Worm (Caenorhabditis elegans) whole organism, early embryonic: ENCODE measurements around the gene hsp-12.6.

Experiments used
- B0310.2 ChIP-seq: sonication (generic microtip); optimal IDR thresholded peaks from 2 replicates; lab custom pipeline; 2016; ENCODE audit warnings: mild to moderate bottlenecking, missing genetic modification characterization, missing compliant biosample characterization
- F13C5.2 ChIP-seq: sonication (generic microtip); optimal IDR thresholded peaks from 2 replicates; lab custom pipeline; 2017; ENCODE audit warnings: mild to moderate bottlenecking, missing genetic modification characterization, inconsistent platforms, missing compliant biosample characterization
- aly-1 ChIP-seq: sonication (generic microtip); optimal IDR thresholded peaks from 2 replicates; lab custom pipeline; 2016; ENCODE audit warnings: missing genetic modification characterization, missing compliant biosample characterization
- ama-1 ChIP-seq: fragments of 150-350 bp; optimal IDR thresholded peaks from 2 replicates; lab custom pipeline; 2014
- ceh-13 ChIP-seq: fragments of 200-800 bp; sonication (Bioruptor generic); optimal IDR thresholded peaks from 2 replicates; lab custom pipeline; 2018; ENCODE audit warnings: mild to moderate bottlenecking, missing genetic modification characterization, missing compliant biosample characterization
- ceh-36 ChIP-seq: sonication (generic microtip); optimal IDR thresholded peaks from 2 replicates; lab custom pipeline; 2016; ENCODE audit warnings: missing genetic modification characterization, inconsistent platforms, missing compliant biosample characterization
- ets-7 ChIP-seq: sonication (generic microtip); optimal IDR thresholded peaks from 2 replicates; lab custom pipeline; 2016; ENCODE audit warnings: missing genotype, missing genetic modification characterization, missing compliant biosample characterization
- flt-1 ChIP-seq: fragments of 200-800 bp; sonication (Bioruptor generic); IDR thresholded peaks from 2 replicates; pipeline ENCODE4 v1.3.6; 2022; ENCODE audit warnings: missing genetic modification characterization, missing compliant biosample characterization
- hmbx-1 ChIP-seq: sonication (generic microtip); optimal IDR thresholded peaks from 2 replicates; lab custom pipeline; 2016; ENCODE audit warnings: mild to moderate bottlenecking, missing genetic modification characterization, missing compliant biosample characterization
- hmg-4 ChIP-seq: fragments of 200-800 bp; sonication (Bioruptor generic); optimal IDR thresholded peaks from 2 replicates; lab custom pipeline; 2018; ENCODE audit warnings: mild to moderate bottlenecking, missing genetic modification characterization, missing compliant biosample characterization
- hnd-1 ChIP-seq: sonication (generic microtip); optimal IDR thresholded peaks from 2 replicates; lab custom pipeline; 2016; ENCODE audit warnings: missing genetic modification characterization, missing compliant biosample characterization
- pes-1 ChIP-seq: fragments of 200-800 bp; sonication (Bioruptor generic); IDR thresholded peaks from 2 replicates; pipeline ENCODE4 v1.3.6; 2022; ENCODE audit warnings: missing genetic modification reagents, missing genetic modification characterization, missing compliant biosample characterization
- scrt-1 ChIP-seq: fragments of 200-800 bp; sonication (Bioruptor generic); IDR thresholded peaks from 2 replicates; pipeline ENCODE4 v1.3.6; 2022; ENCODE audit warnings: missing genetic modification characterization, missing compliant biosample characterization
- sea-1 ChIP-seq: fragments of 200-800 bp; sonication (Bioruptor generic); conservative IDR thresholded peaks from 2 replicates; pipeline ENCODE4 v1.3.6; 2022; ENCODE audit warnings: missing genetic modification characterization, missing compliant biosample characterization
- tbx-11 ChIP-seq: fragments of 200-800 bp; sonication (Bioruptor generic); IDR thresholded peaks from 2 replicates; pipeline ENCODE4 v1.3.6; 2022; ENCODE audit warnings: missing genetic modification characterization, missing compliant biosample characterization
- tbx-37 ChIP-seq: fragments of 200-800 bp; sonication (Bioruptor generic); conservative IDR thresholded peaks from 2 replicates; pipeline ENCODE4 v1.3.6; 2022; ENCODE audit warnings: missing genetic modification reagents, missing genetic modification characterization, missing compliant biosample characterization
- tra-4 ChIP-seq: sonication (generic microtip); optimal IDR thresholded peaks from 2 replicates; lab custom pipeline; 2017; ENCODE audit warnings: missing genetic modification characterization, missing compliant biosample characterization

The hsp-12.6 gene

DNA sequence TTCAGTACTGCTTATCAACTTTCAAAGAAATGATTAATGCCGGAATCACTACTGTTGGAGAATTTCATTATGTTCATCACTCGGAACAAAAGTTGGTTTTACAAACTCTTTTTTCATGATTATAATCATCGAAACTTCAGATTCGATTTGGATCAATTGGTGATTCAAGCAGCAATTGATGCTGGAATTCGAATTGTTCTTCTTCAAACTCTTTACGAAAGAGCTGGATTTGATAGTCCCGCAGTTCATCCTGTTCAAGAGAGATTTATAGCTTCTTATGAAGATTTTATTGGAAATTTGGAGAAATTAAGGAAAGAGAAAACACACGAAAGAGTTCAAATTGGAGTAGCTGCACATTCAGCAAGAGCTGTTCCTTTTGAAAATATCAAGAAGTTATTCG lies 4.8 kb upstream of the hsp-12.6 start:
- TF ChIP-seq aly-1 (no peak), pes-1 (GFP tag; lab: Robert Waterston, UW) (no peak), ceh-36 (no peak), hnd-1 (no peak), hmg-4 (GFP tag; lab: Kevin White, UChicago) (no peak), tra-4 (tag; lab: Kevin White, UChicago) (no peak), ets-7 (tag; lab: Kevin White, UChicago) (no peak), tbx-11 (GFP tag; lab: Robert Waterston, UW) (no peak), B0310.2 (tag; lab: Kevin White, UChicago) (no peak), F13C5.2 (tag; lab: Kevin White, UChicago) (no peak), ama-1 (no peak), ceh-13 (GFP tag; lab: Kevin White, UChicago) (no peak), hmbx-1 (tag; lab: Kevin White, UChicago) (no peak), tbx-37 (GFP tag; lab: Robert Waterston, UW) (no peak), sea-1 (GFP tag; lab: Robert Waterston, UW) (no peak), scrt-1 (GFP tag; lab: Robert Waterston, UW) (no peak), flt-1 (GFP tag; lab: Robert Waterston, UW) (no peak)

DNA sequence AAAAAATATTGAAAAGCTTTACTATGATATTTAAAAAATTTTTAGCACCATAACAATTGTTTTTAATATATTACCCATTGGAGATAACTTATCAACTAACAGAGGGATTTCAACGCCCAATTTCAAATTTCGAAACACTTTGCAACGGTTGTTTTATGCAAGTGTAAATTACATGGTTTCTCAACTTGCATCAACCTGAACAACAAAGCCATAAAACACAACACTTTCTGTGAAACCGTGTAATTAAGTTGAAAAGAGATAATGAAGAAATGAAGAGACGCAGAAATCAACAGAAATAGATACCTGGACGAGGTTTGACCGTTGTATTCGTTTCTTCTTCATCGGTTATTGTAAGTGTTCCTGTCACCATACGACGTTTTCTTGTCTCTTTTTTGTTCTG lies 3.3 kb upstream of the hsp-12.6 start, which contains the start of gene cpin-1:
Gene cpin-1, plus strand, starts transcription at position 301 of the 400 bp plus-strand sequence.
- TF ChIP-seq hnd-1 (no peak), pes-1 (GFP tag; lab: Robert Waterston, UW) (no peak), sea-1 (GFP tag; lab: Robert Waterston, UW) (no peak), tra-4 (tag; lab: Kevin White, UChicago) (no peak), F13C5.2 (tag; lab: Kevin White, UChicago) (no peak), hmg-4 (GFP tag; lab: Kevin White, UChicago) (no peak), aly-1 (no peak), ama-1 (no peak), tbx-37 (GFP tag; lab: Robert Waterston, UW) (no peak), ets-7 (tag; lab: Kevin White, UChicago) (no peak), tbx-11 (GFP tag; lab: Robert Waterston, UW) (no peak), B0310.2 (tag; lab: Kevin White, UChicago) (no peak), hmbx-1 (tag; lab: Kevin White, UChicago) (no peak), ceh-36 (no peak), ceh-13 (GFP tag; lab: Kevin White, UChicago) (no peak), flt-1 (GFP tag; lab: Robert Waterston, UW) (no peak)

DNA sequence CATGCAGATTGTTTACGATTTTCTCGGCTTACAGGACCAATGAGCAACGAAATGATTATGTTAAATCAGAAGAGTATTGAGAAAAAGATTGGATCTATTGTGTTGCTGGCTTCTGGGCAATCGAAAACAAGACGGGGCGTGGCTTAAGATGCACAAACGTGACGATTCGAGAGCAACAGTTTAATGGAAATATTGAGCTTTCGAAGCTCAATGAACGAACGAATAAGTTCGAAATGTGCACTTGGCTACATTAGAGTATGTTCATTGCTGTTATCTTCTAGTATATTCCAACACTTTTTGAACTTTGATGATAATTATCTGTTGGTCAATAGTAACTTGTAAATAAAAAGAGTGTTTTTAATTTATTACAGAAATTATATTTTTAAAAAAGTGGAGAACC lies 1.6 kb downstream of the hsp-12.6 start, which contains the start of gene hsp-12.3:
Gene hsp-12.3, minus strand, starts transcription at position 101 of the 400 bp plus-strand sequence.
- TF ChIP-seq hmg-4 (GFP tag; lab: Kevin White, UChicago) (no peak), B0310.2 (tag; lab: Kevin White, UChicago) (no peak), ets-7 (tag; lab: Kevin White, UChicago) (no peak), ama-1 (no peak), tra-4 (tag; lab: Kevin White, UChicago) (no peak), F13C5.2 (tag; lab: Kevin White, UChicago) (no peak), tbx-11 (GFP tag; lab: Robert Waterston, UW) (no peak), ceh-13 (GFP tag; lab: Kevin White, UChicago) (no peak), ceh-36 (no peak), pes-1 (GFP tag; lab: Robert Waterston, UW) (no peak), flt-1 (GFP tag; lab: Robert Waterston, UW) (no peak), sea-1 (GFP tag; lab: Robert Waterston, UW) (no peak), tbx-37 (GFP tag; lab: Robert Waterston, UW) (no peak), scrt-1 (GFP tag; lab: Robert Waterston, UW) (no peak), hnd-1 (no peak), aly-1 (no peak), hmbx-1 (tag; lab: Kevin White, UChicago) (no peak)

DNA sequence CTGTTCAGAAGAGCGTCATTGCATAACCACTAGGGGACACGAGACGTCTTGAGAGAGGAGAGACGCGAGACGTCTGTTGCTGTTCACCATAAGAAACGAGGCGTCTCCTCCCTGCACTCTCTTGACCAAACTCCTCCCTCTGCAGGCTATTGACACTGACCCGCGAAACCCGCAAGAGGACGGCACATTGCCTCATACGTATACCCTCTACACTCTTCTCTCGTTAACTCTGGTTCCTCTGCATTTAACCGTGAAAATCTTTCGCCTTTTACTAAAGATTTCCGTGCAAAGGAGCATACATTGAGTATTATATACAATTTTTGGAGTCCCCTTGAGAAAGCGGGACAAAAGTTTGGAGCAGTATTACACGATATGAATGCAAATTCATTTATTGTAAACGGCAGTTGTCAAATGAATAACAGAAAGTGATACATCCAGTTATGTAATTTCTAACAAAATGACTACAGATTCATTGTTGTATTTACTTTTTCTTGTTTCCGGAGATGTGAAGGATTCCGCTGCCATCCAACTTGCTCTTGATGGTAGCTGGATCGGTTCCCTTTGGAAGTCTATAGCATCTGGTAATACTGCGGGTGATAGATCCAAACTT lies 2.5 kb downstream of the hsp-12.6 start:
- peak; percentile 93 for TF ChIP-seq ama-1
- TF ChIP-seq sea-1 (GFP tag; lab: Robert Waterston, UW): 0 out of 2 replicates have a peak, but pooled peaks have one; percentile 19
- TF ChIP-seq ceh-13 (GFP tag; lab: Kevin White, UChicago): no peak
- TF ChIP-seq flt-1 (GFP tag; lab: Robert Waterston, UW): peak; percentile 69
- TF ChIP-seq B0310.2 (tag; lab: Kevin White, UChicago): peak; percentile 3
- TF ChIP-seq pes-1 (GFP tag; lab: Robert Waterston, UW): no peak
- no peak for TF ChIP-seq hnd-1
- TF ChIP-seq hmg-4 (GFP tag; lab: Kevin White, UChicago): peak; percentile 57
- TF ChIP-seq F13C5.2 (tag; lab: Kevin White, UChicago): peak; percentile 85
- TF ChIP-seq tra-4 (tag; lab: Kevin White, UChicago): no peak

DNA sequence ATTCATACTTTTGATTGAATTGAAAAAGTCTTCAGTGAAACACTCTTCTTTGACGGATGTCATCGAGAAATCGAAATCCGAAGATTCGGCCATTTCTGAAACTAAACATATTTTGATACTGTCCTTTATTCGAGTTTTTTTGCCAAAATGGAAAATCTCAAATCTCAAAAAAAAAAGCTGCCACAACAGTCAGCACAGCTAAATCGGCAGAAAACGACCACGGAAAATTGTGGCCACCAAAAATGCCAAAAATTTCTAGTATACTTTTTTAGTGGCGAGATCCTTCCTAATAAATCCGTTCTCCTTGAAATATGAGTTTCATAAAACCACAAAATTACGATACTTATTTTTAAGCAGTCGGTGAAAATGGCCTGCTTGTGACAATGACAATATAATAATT lies 3.1 kb downstream of the hsp-12.6 start, which contains the start of gene F38E11.9:
Gene F38E11.9, minus strand, starts transcription at position 101 of the 400 bp plus-strand sequence.
- TF ChIP-seq ceh-13 (GFP tag; lab: Kevin White, UChicago) (no peak), F13C5.2 (tag; lab: Kevin White, UChicago) (no peak), hmbx-1 (tag; lab: Kevin White, UChicago) (no peak), aly-1 (no peak), pes-1 (GFP tag; lab: Robert Waterston, UW) (no peak), scrt-1 (GFP tag; lab: Robert Waterston, UW) (no peak), tbx-11 (GFP tag; lab: Robert Waterston, UW) (no peak), ceh-36 (no peak), ets-7 (tag; lab: Kevin White, UChicago) (no peak), hmg-4 (GFP tag; lab: Kevin White, UChicago) (no peak), B0310.2 (tag; lab: Kevin White, UChicago) (no peak), flt-1 (GFP tag; lab: Robert Waterston, UW) (no peak), tra-4 (tag; lab: Kevin White, UChicago) (no peak), hnd-1 (no peak), tbx-37 (GFP tag; lab: Robert Waterston, UW) (no peak), sea-1 (GFP tag; lab: Robert Waterston, UW) (no peak), ama-1 (no peak)

DNA sequence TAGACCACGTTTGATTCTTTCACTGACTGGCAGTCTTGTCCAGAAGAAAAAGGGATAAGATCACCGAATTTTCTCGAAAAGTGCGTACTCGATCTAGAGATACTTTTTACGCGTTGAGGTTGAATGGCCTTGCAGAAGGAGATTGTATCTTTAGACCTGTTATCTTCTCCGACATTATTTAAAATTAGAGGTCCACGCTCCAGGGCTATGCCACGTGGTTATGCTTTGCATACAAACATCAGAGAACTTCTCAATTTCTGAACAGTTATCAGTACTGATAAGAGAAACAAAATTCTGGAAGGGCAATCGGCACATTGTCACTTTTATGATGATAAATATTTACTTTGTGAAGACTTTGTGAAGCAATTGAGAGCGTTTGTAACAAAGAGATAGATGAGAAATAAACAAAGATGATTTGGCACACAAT lies 4.9 kb downstream of the hsp-12.6 start:
- TF ChIP-seq ceh-36 (no peak), tra-4 (tag; lab: Kevin White, UChicago) (no peak), tbx-37 (GFP tag; lab: Robert Waterston, UW) (no peak), hnd-1 (no peak), hmbx-1 (tag; lab: Kevin White, UChicago) (no peak), ama-1 (no peak), sea-1 (GFP tag; lab: Robert Waterston, UW) (no peak), ets-7 (tag; lab: Kevin White, UChicago) (no peak), hmg-4 (GFP tag; lab: Kevin White, UChicago) (no peak), aly-1 (no peak), flt-1 (GFP tag; lab: Robert Waterston, UW) (no peak), B0310.2 (tag; lab: Kevin White, UChicago) (no peak)
